Fruit fly (Drosophila melanogaster): ENCODE data around the gene TpnC73F.

- TF ChIP-seq foxo (GFP tag; optimal IDR thresholded peaks at IDR 0.05) (no peak), Myc (optimal IDR thresholded peaks at IDR 0.05) (no peak), pan (optimal IDR thresholded peaks at IDR 0.05) (no peak), Dfd (GFP tag; optimal IDR thresholded peaks at IDR 0.05) (no peak), br (GFP tag; optimal IDR thresholded peaks at IDR 0.05) (no peak), Sp1 (GFP tag; optimal IDR thresholded peaks at IDR 0.05) (no peak)
Observed at dm6 chr3L:17024095-17024639, 21.7 kb upstream of the TpnC73F start, which contains the start of gene Fit2.
